Fruit fly (Drosophila melanogaster) S2 (cell line): ENCODE data around the gene ArfGAP1.

Source experiments
- CG8478 ChIP-seq: fragments of >200 bp; optimal IDR thresholded peaks from 2 replicates; lab custom pipeline; 2018
- CTCF ChIP-seq, 2 experiments: fragments of >200 bp; optimal IDR thresholded peaks; 2 replicates each; lab custom pipeline; 2018

ArfGAP1 gene

DNA sequence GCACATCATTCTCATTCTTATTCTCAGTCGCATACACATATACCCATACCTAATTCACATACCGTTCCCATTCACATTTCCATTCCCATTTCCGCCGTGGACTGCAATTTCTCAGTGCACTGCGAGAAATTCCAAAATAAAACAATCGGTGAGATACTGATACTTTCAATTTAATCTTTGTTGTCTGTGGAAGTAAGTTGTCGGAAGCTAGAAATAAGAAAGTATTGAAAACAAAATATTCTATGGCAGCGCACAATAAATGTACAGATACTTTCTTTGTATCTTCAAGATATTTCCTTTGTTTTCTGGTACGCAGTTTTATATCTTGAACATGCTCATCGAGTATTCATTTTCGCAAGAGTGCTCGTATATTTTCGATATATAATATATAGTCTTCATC is 29.5 kb downstream of the ArfGAP1 start:
- no peak for TF ChIP-seq CG8478 (lab: Kevin White, UChicago)
- TF ChIP-seq CTCF (optimal IDR thresholded peaks at IDR 0.05; lab: Kevin White, UChicago), result no peak

DNA sequence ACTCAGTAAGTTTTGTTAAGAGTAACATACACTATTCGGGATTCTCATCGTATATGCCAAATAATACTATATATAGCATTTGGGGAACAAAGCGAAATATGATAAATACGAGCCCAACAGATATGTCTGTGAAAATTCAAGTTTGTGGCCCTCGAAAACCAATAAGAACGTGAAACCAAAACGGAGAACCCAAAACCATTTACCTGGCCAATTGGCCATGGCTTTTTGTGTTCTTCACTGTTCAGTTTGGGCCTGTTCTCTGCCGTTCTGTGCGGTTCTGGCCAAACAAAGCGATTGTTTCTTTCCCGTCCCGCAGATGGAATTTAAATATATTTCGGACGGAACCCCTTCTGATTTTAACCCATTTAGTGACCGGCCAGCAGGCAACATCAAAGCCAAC is 30.3 kb downstream of the ArfGAP1 start:
- TF ChIP-seq CTCF (optimal IDR thresholded peaks at IDR 0.05; lab: Kevin White, UChicago) (no peak), CG8478 (lab: Kevin White, UChicago) (no peak)

DNA sequence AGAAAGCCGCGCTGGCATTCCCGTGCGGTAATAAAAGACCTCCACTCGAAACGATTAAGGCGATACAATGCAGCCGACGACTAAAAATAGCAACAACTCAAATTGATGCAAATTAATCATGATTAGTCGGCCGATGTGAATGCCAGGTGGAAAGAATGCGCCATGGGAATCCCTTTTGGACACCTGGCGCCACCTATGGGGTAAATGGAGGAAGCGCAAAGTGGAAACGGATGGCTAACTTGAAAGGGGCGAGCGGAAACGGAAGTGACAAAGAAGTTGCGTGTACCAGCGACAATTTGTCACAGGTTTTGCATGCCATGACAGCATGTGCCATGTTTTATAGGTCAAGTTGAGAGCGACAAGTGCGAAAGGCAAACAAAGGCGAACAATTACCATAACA is 36.8 kb downstream of the ArfGAP1 start:
- TF ChIP-seq CTCF (optimal IDR thresholded peaks at IDR 0.05; lab: Kevin White, UChicago), result peak; percentile 80 to 85
- TF ChIP-seq CG8478 (lab: Kevin White, UChicago), result no peak

DNA sequence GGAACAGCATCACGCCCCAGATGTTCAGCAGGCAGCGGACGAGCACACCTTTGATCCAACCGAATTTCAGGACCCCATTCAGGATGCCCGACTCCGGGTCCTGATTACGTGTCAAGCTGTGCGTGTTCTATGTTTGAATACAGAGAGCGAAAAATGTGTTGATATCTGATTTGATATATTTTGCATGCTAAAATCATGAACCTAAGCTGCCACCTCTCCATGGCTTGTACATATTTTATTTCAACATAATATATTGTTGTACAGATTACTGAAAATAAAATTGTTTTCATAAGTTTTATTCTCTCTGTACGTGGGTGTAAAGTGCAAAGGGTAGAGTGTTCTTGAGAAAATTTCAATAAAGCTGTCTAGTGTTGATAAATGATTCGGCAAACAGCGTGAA is 43.0 kb downstream of the ArfGAP1 start:
- TF ChIP-seq CTCF (optimal IDR thresholded peaks at IDR 0.05; lab: Kevin White, UChicago) (no peak), CG8478 (lab: Kevin White, UChicago) (no peak)
